Worm (Caenorhabditis elegans) whole organism, young adult: ENCODE results near the gene ZK856.18.

Experiments
- B0035.1 ChIP-seq: sonication (generic microtip); optimal IDR thresholded peaks from 2 replicates; lab custom pipeline; 2016; ENCODE audit warnings: missing genetic modification characterization, mild to moderate bottlenecking, missing compliant biosample characterization, missing genotype, missing genetic modification reagents
- B0261.1 ChIP-seq: sonication (generic microtip); optimal IDR thresholded peaks from 2 replicates; lab custom pipeline; 2016; ENCODE audit warnings: mild to moderate bottlenecking, missing genetic modification characterization, moderate library complexity, missing compliant biosample characterization
- C06A6.2 ChIP-seq: fragments of 200-800 bp; sonication (Bioruptor generic); conservative IDR thresholded peaks from 2 replicates; pipeline ENCODE4 v1.3.6; 2022; ENCODE audit warnings: missing genetic modification characterization, missing compliant biosample characterization
- F10E7.11 ChIP-seq: sonication (generic microtip); optimal IDR thresholded peaks from 2 replicates; lab custom pipeline; 2017; ENCODE audit warnings: mild to moderate bottlenecking, missing genetic modification characterization, moderate library complexity, missing compliant biosample characterization
- F33H1.4 ChIP-seq: fragments of 200-800 bp; sonication (Bioruptor generic); IDR thresholded peaks from 2 replicates; pipeline ENCODE4 v1.3.6; 2022; ENCODE audit warnings: missing genetic modification reagents, missing genetic modification characterization, missing compliant biosample characterization
- F37B4.10 ChIP-seq: fragments of 200-800 bp; sonication (Bioruptor generic); IDR thresholded peaks from 2 replicates; pipeline ENCODE4 v1.3.6; 2022; ENCODE audit warnings: missing genetic modification characterization, missing compliant biosample characterization
- F55B11.4 ChIP-seq: sonication (generic microtip); optimal IDR thresholded peaks from 2 replicates; lab custom pipeline; 2016; ENCODE audit warnings: missing compliant biosample characterization, missing genetic modification characterization, borderline replicate concordance; ENCODE audit not compliant: insufficient read depth
- T26A5.8 ChIP-seq: sonication (generic microtip); optimal IDR thresholded peaks from 2 replicates; lab custom pipeline; 2016; ENCODE audit warnings: missing genetic modification characterization, missing compliant biosample characterization
- Y53F4B.3 ChIP-seq: fragments of 200-800 bp; sonication (Bioruptor generic); IDR thresholded peaks from 2 replicates; pipeline ENCODE4 v1.3.6; 2022; ENCODE audit warnings: missing genetic modification reagents, missing genetic modification characterization, missing compliant biosample characterization
- Y56A3A.18 ChIP-seq: fragments of 200-800 bp; sonication (Bioruptor generic); IDR thresholded peaks from 2 replicates; pipeline ENCODE4 v1.3.6; 2022; ENCODE audit warnings: missing genetic modification reagents, missing genetic modification characterization, missing compliant biosample characterization
- Y79H2A.3 ChIP-seq: fragments of 200-800 bp; sonication (Bioruptor generic); conservative IDR thresholded peaks from 2 replicates; pipeline ENCODE4 v1.3.6; 2022; ENCODE audit warnings: missing genetic modification reagents, missing genetic modification characterization, missing compliant biosample characterization
- akir-1 ChIP-seq: fragments of 200-800 bp; sonication (Bioruptor generic); optimal IDR thresholded peaks from 2 replicates; lab custom pipeline; 2018; ENCODE audit warnings: mild to moderate bottlenecking, missing genetic modification characterization, moderate library complexity, missing compliant biosample characterization
- athp-1 ChIP-seq: sonication (generic microtip); optimal IDR thresholded peaks from 2 replicates; lab custom pipeline; 2017; ENCODE audit warnings: mild to moderate bottlenecking, missing genetic modification characterization, missing compliant biosample characterization
- bed-1 ChIP-seq: fragments of 200-800 bp; sonication (Bioruptor generic); IDR thresholded peaks from 2 replicates; pipeline ENCODE4 v1.3.6; 2022; ENCODE audit warnings: missing genetic modification reagents, missing genetic modification characterization, missing compliant biosample characterization
- chd-7 ChIP-seq: sonication (generic microtip); optimal IDR thresholded peaks from 2 replicates; lab custom pipeline; 2016; ENCODE audit warnings: mild to moderate bottlenecking, missing genetic modification characterization, moderate library complexity, missing compliant biosample characterization
- die-1 ChIP-seq: sonication (generic microtip); optimal IDR thresholded peaks from 2 replicates; lab custom pipeline; 2016; ENCODE audit warnings: missing genotype, mild to moderate bottlenecking, missing genetic modification characterization, missing compliant biosample characterization
- dpff-1 ChIP-seq: sonication (generic microtip); optimal IDR thresholded peaks from 2 replicates; lab custom pipeline; 2017; ENCODE audit warnings: mild to moderate bottlenecking, missing genetic modification characterization, missing compliant biosample characterization
- efl-1 ChIP-seq: fragments of 150-350 bp; optimal IDR thresholded peaks from 2 replicates; lab custom pipeline; 2014; ENCODE audit warnings: missing biosample characterization, missing genetic modification reagents, missing genetic modification characterization
- egl-18 ChIP-seq: fragments of 200-800 bp; sonication (Bioruptor generic); IDR thresholded peaks from 2 replicates; pipeline ENCODE4 v1.3.6; 2022; ENCODE audit warnings: missing genetic modification reagents, missing genetic modification characterization, missing compliant biosample characterization
- egrh-3 ChIP-seq: fragments of 200-800 bp; sonication (Bioruptor generic); IDR thresholded peaks from 2 replicates; pipeline ENCODE4 v1.3.6; 2022; ENCODE audit warnings: missing genetic modification reagents, missing genetic modification characterization, missing compliant biosample characterization
- fkh-3 ChIP-seq: sonication (generic microtip); optimal IDR thresholded peaks from 2 replicates; lab custom pipeline; 2016; ENCODE audit warnings: mild to moderate bottlenecking, missing genetic modification characterization, missing compliant biosample characterization
- gei-17 ChIP-seq: fragments of 200-800 bp; sonication (Bioruptor generic); optimal IDR thresholded peaks from 2 replicates; lab custom pipeline; 2018; ENCODE audit warnings: mild to moderate bottlenecking, missing genetic modification characterization, missing compliant biosample characterization
- hmg-1.2 ChIP-seq: fragments of 200-800 bp; sonication (Bioruptor generic); IDR thresholded peaks from 2 replicates; pipeline ENCODE4 v1.3.6; 2022; ENCODE audit warnings: missing genetic modification reagents, missing genetic modification characterization, missing compliant biosample characterization
- lin-40 ChIP-seq: sonication (generic microtip); optimal IDR thresholded peaks from 2 replicates; lab custom pipeline; 2016; ENCODE audit warnings: missing genetic modification characterization, mild to moderate bottlenecking, missing compliant biosample characterization, missing genotype, missing genetic modification reagents
- madf-10 ChIP-seq: sonication (generic microtip); optimal IDR thresholded peaks from 2 replicates; lab custom pipeline; 2016; ENCODE audit warnings: mild to moderate bottlenecking, missing genetic modification characterization, missing compliant biosample characterization
- mcd-1 ChIP-seq: fragments of 200-800 bp; sonication (Bioruptor generic); IDR thresholded peaks from 2 replicates; pipeline ENCODE4 v1.3.6; 2022; ENCODE audit warnings: missing genetic modification reagents, missing genetic modification characterization, missing compliant biosample characterization
- mel-28 ChIP-seq: sonication (generic microtip); optimal IDR thresholded peaks from 2 replicates; lab custom pipeline; 2016; ENCODE audit warnings: borderline replicate concordance, mild to moderate bottlenecking, missing genetic modification characterization, missing compliant biosample characterization
- nhr-27 ChIP-seq: fragments of 200-800 bp; sonication (Bioruptor generic); optimal IDR thresholded peaks from 2 replicates; lab custom pipeline; 2018; ENCODE audit warnings: mild to moderate bottlenecking, missing genetic modification characterization, moderate library complexity, missing compliant biosample characterization
- nhr-90 ChIP-seq: sonication (generic microtip); optimal IDR thresholded peaks from 2 replicates; lab custom pipeline; 2016; ENCODE audit warnings: missing genotype, mild to moderate bottlenecking, missing genetic modification characterization, missing compliant biosample characterization
- repo-1 ChIP-seq: sonication (generic microtip); optimal IDR thresholded peaks from 2 replicates; lab custom pipeline; 2017; ENCODE audit warnings: mild to moderate bottlenecking, missing genetic modification characterization, missing compliant biosample characterization
- rpc-1 ChIP-seq, 2 experiments: fragments of 150-350 bp in 1 of 2; sonication (generic microtip) in 1 of 2; optimal IDR thresholded peaks; 2 replicates each; lab custom pipeline; 2014 to 2018; ENCODE audit warnings: missing biosample characterization in 1 of 2, missing genetic modification characterization in 1 of 2, missing genetic modification reagents in 1 of 2, missing genotype in 1 of 2
- snpc-4 ChIP-seq, 5 experiments: fragments of 150-350 bp in 1 of 5; sonication (generic microtip) in 4 of 5; optimal IDR thresholded peaks; 2 replicates each; lab custom pipeline; 2014 to 2018; ENCODE audit warnings: missing genetic modification characterization in 5 of 5, missing biosample characterization in 3 of 5, antibody characterized with exemption in 2 of 5, mild to moderate bottlenecking in 2 of 5, missing compliant biosample characterization in 2 of 5, missing genotype in 2 of 5, moderate library complexity in 2 of 5, missing genetic modification reagents in 1 of 5
- zfh-2 ChIP-seq: fragments of 200-800 bp; sonication (Bioruptor generic); conservative IDR thresholded peaks from 2 replicates; pipeline ENCODE4 v1.3.6; 2022; ENCODE audit warnings: missing genetic modification reagents, missing genetic modification characterization, missing compliant biosample characterization
- ztf-18 ChIP-seq: sonication (generic microtip); optimal IDR thresholded peaks from 2 replicates; lab custom pipeline; 2016; ENCODE audit warnings: missing genotype, mild to moderate bottlenecking, missing genetic modification characterization, missing compliant biosample characterization
- ztf-26 ChIP-seq: sonication (generic microtip); optimal IDR thresholded peaks from 2 replicates; lab custom pipeline; 2017; ENCODE audit warnings: missing genetic modification characterization, missing compliant biosample characterization

The ZK856.18 gene

ce11 chrV:10185719-10186118 lies at the start of gene ZK856.18:
ZK856.18 (minus strand) TSS chrV:10186007.
- TF ChIP-seq snpc-4 (GFP tag; optimal IDR thresholded peaks at IDR 0.05; lab: Kevin White, UChicago) (no peak), snpc-4 (tag; optimal IDR thresholded peaks at IDR 0.05; lab: Kevin White, UChicago) (no peak), Y79H2A.3 (GFP tag; lab: Robert Waterston, UW) (no peak), F37B4.10 (GFP tag; lab: Robert Waterston, UW) (no peak), F33H1.4 (GFP tag; lab: Robert Waterston, UW) (no peak), lin-40 (tag; lab: Kevin White, UChicago) (no peak), ztf-18 (tag; lab: Kevin White, UChicago) (no peak), rpc-1 (optimal IDR thresholded peaks at IDR 0.05; lab: Kevin White, UChicago) (no peak), rpc-1 (tag; optimal IDR thresholded peaks at IDR 0.05; lab: Kevin White, UChicago) (no peak), ztf-26 (tag; lab: Kevin White, UChicago) (no peak), egl-18 (GFP tag; lab: Robert Waterston, UW) (no peak), B0035.1 (tag; lab: Kevin White, UChicago) (no peak), akir-1 (GFP tag; lab: Kevin White, UChicago) (no peak), dpff-1 (tag; lab: Kevin White, UChicago) (no peak), fkh-3 (tag; lab: Kevin White, UChicago) (no peak), gei-17 (GFP tag; lab: Kevin White, UChicago) (no peak), F55B11.4 (tag; lab: Kevin White, UChicago) (no peak), hmg-1.2 (GFP tag; lab: Robert Waterston, UW) (no peak), mel-28 (no peak)

- TF ChIP-seq hmg-1.2 (GFP tag; lab: Robert Waterston, UW) = no peak
- TF ChIP-seq bed-1 (GFP tag; lab: Robert Waterston, UW) = no peak
Measured at ce11 chrV:10233330-10233729, 47.5 kb upstream of the ZK856.18 start, which contains the start of gene str-182. str-182 (minus strand) TSS chrV:10233430.

- TF ChIP-seq die-1 (tag; lab: Kevin White, UChicago) = no peak
- TF ChIP-seq repo-1 = no peak
- no peak for TF ChIP-seq T26A5.8 (tag; lab: Kevin White, UChicago)
- no peak for TF ChIP-seq snpc-4 (GFP tag; optimal IDR thresholded peaks at IDR 0.05; lab: Kevin White, UChicago)
- no peak for TF ChIP-seq snpc-4 (tag; optimal IDR thresholded peaks at IDR 0.05; lab: Kevin White, UChicago)
- no peak for TF ChIP-seq bed-1 (GFP tag; lab: Robert Waterston, UW)
- no peak for TF ChIP-seq efl-1 (GFP tag; lab: Kevin White, UChicago)
- no peak for TF ChIP-seq rpc-1 (optimal IDR thresholded peaks at IDR 0.05; lab: Kevin White, UChicago)
- TF ChIP-seq rpc-1 (tag; optimal IDR thresholded peaks at IDR 0.05; lab: Kevin White, UChicago) = no peak
- TF ChIP-seq Y56A3A.18 (GFP tag; lab: Robert Waterston, UW) = no peak
- TF ChIP-seq nhr-90 = no peak
- no peak for TF ChIP-seq B0261.1 (tag; lab: Kevin White, UChicago)
- TF ChIP-seq zfh-2 (GFP tag; lab: Robert Waterston, UW) = no peak
- no peak for TF ChIP-seq chd-7 (tag; lab: Kevin White, UChicago)
- no peak for TF ChIP-seq madf-10 (tag; lab: Kevin White, UChicago)
- no peak for TF ChIP-seq Y53F4B.3 (GFP tag; lab: Robert Waterston, UW)
Measured at ce11 chrV:10230932-10231331, 45.1 kb upstream of the ZK856.18 start, which contains the start of gene fipr-6. fipr-6 (plus strand) TSS chrV:10231232.

- TF ChIP-seq bed-1 (GFP tag; lab: Robert Waterston, UW) = no peak
- TF ChIP-seq athp-1 = no peak
- TF ChIP-seq chd-7 (tag; lab: Kevin White, UChicago) = no peak
- TF ChIP-seq F10E7.11 (tag; lab: Kevin White, UChicago) = no peak
- TF ChIP-seq C06A6.2 (GFP tag; lab: Robert Waterston, UW) = no peak
- no peak for TF ChIP-seq mcd-1 (GFP tag; lab: Robert Waterston, UW)
- TF ChIP-seq nhr-27 (tag; lab: Kevin White, UChicago) = no peak
- TF ChIP-seq F33H1.4 (GFP tag; lab: Robert Waterston, UW) = no peak
- no peak for TF ChIP-seq egrh-3 (GFP tag; lab: Robert Waterston, UW)
Measured at ce11 chrV:10229222-10229879, 43.5 kb upstream of the ZK856.18 start, which contains the start of the genes pyt-1 and fipr-7. pyt-1 (minus strand) TSS chrV:10229322. fipr-7 (plus strand) TSS chrV:10229829.
